Worm (Caenorhabditis elegans): ENCODE measurements around the gene mrpl-12.

mrpl-12 gene

DNA sequence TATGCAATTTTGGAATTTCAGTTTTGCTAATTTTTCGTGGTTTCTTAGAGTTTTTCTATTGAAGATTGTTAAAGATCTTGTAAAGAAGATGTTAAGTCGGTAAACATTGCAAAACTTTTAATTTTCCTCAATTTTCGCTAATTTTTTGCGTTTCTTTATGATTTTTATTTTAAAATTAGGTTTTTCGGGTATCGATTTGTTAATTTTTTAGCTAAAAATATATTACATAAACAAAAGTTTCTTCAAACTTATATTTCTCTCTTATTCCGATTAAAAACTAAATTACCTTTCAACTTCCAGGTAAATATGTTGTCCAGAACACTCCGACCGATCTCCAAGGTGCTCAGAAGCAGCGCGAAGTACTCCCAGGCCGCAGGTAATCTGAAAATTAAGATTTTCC lies at the start of gene mrpl-12:
Gene mrpl-12, plus strand, starts transcription at position 301 of the 400 bp plus-strand sequence.
- TF ChIP-seq hmbx-1 (tag; optimal IDR thresholded peaks at IDR 0.05) (no peak), scrt-1 (GFP tag; IDR thresholded peaks at IDR 0.05) (no peak), tbx-11 (GFP tag; IDR thresholded peaks at IDR 0.05) (no peak), B0310.2 (tag; optimal IDR thresholded peaks at IDR 0.05) (no peak), flt-1 (GFP tag; IDR thresholded peaks at IDR 0.05) (no peak), tbx-37 (GFP tag; conservative IDR thresholded peaks at IDR 0.05) (no peak), F13C5.2 (tag; optimal IDR thresholded peaks at IDR 0.05) (no peak), hmg-4 (GFP tag; optimal IDR thresholded peaks at IDR 0.05) (no peak), tra-4 (tag; optimal IDR thresholded peaks at IDR 0.05) (no peak), hnd-1 (tag; optimal IDR thresholded peaks at IDR 0.05) (no peak)

- TF ChIP-seq scrt-1 (GFP tag; IDR thresholded peaks at IDR 0.05) (no peak), aly-1 (tag; optimal IDR thresholded peaks at IDR 0.05) (no peak), tra-4 (tag; optimal IDR thresholded peaks at IDR 0.05) (no peak), tbx-37 (GFP tag; conservative IDR thresholded peaks at IDR 0.05) (no peak), hmg-4 (GFP tag; optimal IDR thresholded peaks at IDR 0.05) (no peak), F13C5.2 (tag; optimal IDR thresholded peaks at IDR 0.05) (no peak), ceh-13 (GFP tag; optimal IDR thresholded peaks at IDR 0.05) (no peak), B0310.2 (tag; optimal IDR thresholded peaks at IDR 0.05) (no peak), pes-1 (GFP tag; IDR thresholded peaks at IDR 0.05) (no peak), flt-1 (GFP tag; IDR thresholded peaks at IDR 0.05) (no peak), ama-1 (optimal IDR thresholded peaks at IDR 0.05) (no peak), ets-7 (tag; optimal IDR thresholded peaks at IDR 0.05) (no peak), sea-1 (GFP tag; conservative IDR thresholded peaks at IDR 0.05) (no peak), tbx-11 (GFP tag; IDR thresholded peaks at IDR 0.05) (no peak), hmbx-1 (tag; optimal IDR thresholded peaks at IDR 0.05) (no peak), hnd-1 (tag; optimal IDR thresholded peaks at IDR 0.05) (no peak), ceh-36 (tag; optimal IDR thresholded peaks at IDR 0.05) (no peak)
These were observed 49.2 kb upstream of the mrpl-12 start for ce11 chrIII:10658394-10658793.

ce11 chrIII:10661292-10661691 lies 46.3 kb upstream of the mrpl-12 start:
- TF ChIP-seq flt-1 (GFP tag; IDR thresholded peaks at IDR 0.05) (no peak), F13C5.2 (tag; optimal IDR thresholded peaks at IDR 0.05) (no peak), hnd-1 (tag; optimal IDR thresholded peaks at IDR 0.05) (no peak), tra-4 (tag; optimal IDR thresholded peaks at IDR 0.05) (no peak), ceh-13 (GFP tag; optimal IDR thresholded peaks at IDR 0.05) (no peak), tbx-11 (GFP tag; IDR thresholded peaks at IDR 0.05) (no peak), hmbx-1 (tag; optimal IDR thresholded peaks at IDR 0.05) (no peak), scrt-1 (GFP tag; IDR thresholded peaks at IDR 0.05) (no peak)

ce11 chrIII:10666640-10667039 lies 40.9 kb upstream of the mrpl-12 start:
- TF ChIP-seq ets-7 (tag; optimal IDR thresholded peaks at IDR 0.05) (no peak), hmg-4 (GFP tag; optimal IDR thresholded peaks at IDR 0.05) (peak; percentile 53), sea-1 (GFP tag; conservative IDR thresholded peaks at IDR 0.05) (peak; percentile 58), ceh-13 (GFP tag; optimal IDR thresholded peaks at IDR 0.05) (no peak)

- TF ChIP-seq pes-1 (GFP tag; IDR thresholded peaks at IDR 0.05), result no peak
- no peak for TF ChIP-seq ceh-36 (tag; optimal IDR thresholded peaks at IDR 0.05)
- TF ChIP-seq scrt-1 (GFP tag; IDR thresholded peaks at IDR 0.05), result no peak
- TF ChIP-seq B0310.2 (tag; optimal IDR thresholded peaks at IDR 0.05), result no peak
- TF ChIP-seq hnd-1 (tag; optimal IDR thresholded peaks at IDR 0.05), result no peak
These were observed 35.7 kb upstream of the mrpl-12 start for ce11 chrIII:10671894-10672293.

DNA sequence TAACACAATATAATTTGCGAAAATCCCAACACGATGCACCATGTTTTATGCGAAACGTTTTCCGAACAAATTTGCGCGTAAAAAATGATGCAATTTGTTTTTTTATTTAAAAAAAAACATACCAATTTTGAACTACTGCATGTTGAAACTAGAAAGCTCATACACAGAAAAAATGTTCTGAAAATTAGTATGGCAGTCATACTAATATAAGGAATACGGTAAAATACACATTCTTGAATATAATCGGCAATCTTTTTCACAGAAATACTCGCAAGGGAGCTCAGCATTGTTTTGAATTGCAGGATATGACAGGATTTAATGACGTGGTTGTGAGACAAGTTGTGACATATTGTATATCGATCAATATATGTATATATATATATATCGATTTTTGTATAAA lies 28.6 kb upstream of the mrpl-12 start, which contains the start of gene Y39A1A.16:
Gene Y39A1A.16, plus strand, starts transcription at position 301 of the 400 bp plus-strand sequence.
- TF ChIP-seq pes-1 (GFP tag; IDR thresholded peaks at IDR 0.05) (no peak), hmbx-1 (tag; optimal IDR thresholded peaks at IDR 0.05) (no peak), B0310.2 (tag; optimal IDR thresholded peaks at IDR 0.05) (no peak), F13C5.2 (tag; optimal IDR thresholded peaks at IDR 0.05) (no peak), ets-7 (tag; optimal IDR thresholded peaks at IDR 0.05) (no peak), ceh-36 (tag; optimal IDR thresholded peaks at IDR 0.05) (no peak)

DNA sequence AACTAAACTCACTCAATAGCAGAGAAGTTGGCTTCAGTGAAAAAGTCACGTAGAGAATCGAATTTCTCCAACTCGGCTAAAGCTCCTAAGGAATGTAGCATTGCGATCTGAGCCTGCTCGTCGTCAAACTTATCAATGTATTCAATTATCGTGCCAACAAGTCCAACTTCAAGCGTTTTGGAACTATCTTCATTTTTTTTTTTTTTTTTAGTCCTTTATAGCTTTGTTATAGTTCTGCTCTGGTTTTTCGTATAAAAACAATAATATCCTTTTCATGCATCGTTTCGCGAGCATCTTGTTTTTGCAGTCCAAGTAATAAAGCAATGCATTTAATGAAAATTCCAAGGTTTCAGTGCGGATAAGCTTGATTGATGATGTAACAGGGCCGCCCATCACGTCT lies 18.5 kb upstream of the mrpl-12 start, which contains the start of gene Y39A1A.31:
Gene Y39A1A.31, minus strand, starts transcription at position 101 of the 400 bp plus-strand sequence.
- TF ChIP-seq B0310.2 (tag; optimal IDR thresholded peaks at IDR 0.05) (no peak), tra-4 (tag; optimal IDR thresholded peaks at IDR 0.05) (no peak), tbx-11 (GFP tag; IDR thresholded peaks at IDR 0.05) (no peak), scrt-1 (GFP tag; IDR thresholded peaks at IDR 0.05) (no peak), flt-1 (GFP tag; IDR thresholded peaks at IDR 0.05) (no peak), hmg-4 (GFP tag; optimal IDR thresholded peaks at IDR 0.05) (no peak)

DNA sequence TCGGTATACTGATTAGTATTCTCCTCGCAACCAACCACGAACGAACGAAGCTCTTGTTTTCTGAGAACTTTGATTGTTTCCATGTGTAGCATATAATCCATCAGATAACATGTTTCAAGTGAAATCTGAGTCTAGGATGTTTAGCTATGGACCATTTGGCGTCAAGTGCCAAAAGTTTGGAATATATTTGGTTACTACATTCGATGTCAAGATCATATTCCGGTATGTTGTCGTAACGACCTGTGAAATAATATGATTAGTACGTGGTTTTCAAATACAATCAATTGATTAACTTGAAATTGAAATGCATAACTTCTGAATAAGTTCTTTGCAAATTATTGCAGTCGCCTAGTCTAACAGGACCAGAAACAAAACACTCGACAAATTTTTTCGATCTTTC lies 16.5 kb upstream of the mrpl-12 start, which contains the start of gene Y39A1A.17:
Gene Y39A1A.17, minus strand, starts transcription at position 101 of the 400 bp plus-strand sequence.
- TF ChIP-seq ama-1 (optimal IDR thresholded peaks at IDR 0.05), result no peak
- no peak for TF ChIP-seq aly-1 (tag; optimal IDR thresholded peaks at IDR 0.05)
- no peak for TF ChIP-seq pes-1 (GFP tag; IDR thresholded peaks at IDR 0.05)
- no peak for TF ChIP-seq tbx-37 (GFP tag; conservative IDR thresholded peaks at IDR 0.05)
- no peak for TF ChIP-seq hmg-4 (GFP tag; optimal IDR thresholded peaks at IDR 0.05)
- TF ChIP-seq hmbx-1 (tag; optimal IDR thresholded peaks at IDR 0.05), result no peak
- TF ChIP-seq ets-7 (tag; optimal IDR thresholded peaks at IDR 0.05), result no peak
- TF ChIP-seq scrt-1 (GFP tag; IDR thresholded peaks at IDR 0.05), result no peak
- TF ChIP-seq tbx-11 (GFP tag; IDR thresholded peaks at IDR 0.05), result no peak
- no peak for TF ChIP-seq ceh-36 (tag; optimal IDR thresholded peaks at IDR 0.05)

- TF ChIP-seq flt-1 (GFP tag; IDR thresholded peaks at IDR 0.05) (no peak), F13C5.2 (tag; optimal IDR thresholded peaks at IDR 0.05) (no peak), scrt-1 (GFP tag; IDR thresholded peaks at IDR 0.05) (no peak), hmbx-1 (tag; optimal IDR thresholded peaks at IDR 0.05) (no peak), ceh-36 (tag; optimal IDR thresholded peaks at IDR 0.05) (no peak), ceh-13 (GFP tag; optimal IDR thresholded peaks at IDR 0.05) (no peak), ets-7 (tag; optimal IDR thresholded peaks at IDR 0.05) (no peak), sea-1 (GFP tag; conservative IDR thresholded peaks at IDR 0.05) (no peak), pes-1 (GFP tag; IDR thresholded peaks at IDR 0.05) (no peak), B0310.2 (tag; optimal IDR thresholded peaks at IDR 0.05) (no peak), tra-4 (tag; optimal IDR thresholded peaks at IDR 0.05) (no peak), tbx-37 (GFP tag; conservative IDR thresholded peaks at IDR 0.05) (no peak), aly-1 (tag; optimal IDR thresholded peaks at IDR 0.05) (no peak), tbx-11 (GFP tag; IDR thresholded peaks at IDR 0.05) (no peak), hmg-4 (GFP tag; optimal IDR thresholded peaks at IDR 0.05) (no peak), hnd-1 (tag; optimal IDR thresholded peaks at IDR 0.05) (no peak)
These were observed 13.3 kb upstream of the mrpl-12 start, which contains the start of the genes Y39A1A.18 and fmo-3 for ce11 chrIII:10694294-10694693. Gene Y39A1A.18 (minus strand): TSS chrIII:10694485. Gene fmo-3 (plus strand): TSS chrIII:10694681.
